Fruit fly (Drosophila melanogaster) whole organism, pupa: Measurements from ENCODE around the gene Gr93d.

Experiments used
- CG15710 ChIP-seq: fragments of 200-800 bp; sonication (Bioruptor generic); optimal IDR thresholded peaks from 2 replicates; lab custom pipeline; 2018; ENCODE audit warnings: missing biosample characterization, mild to moderate bottlenecking, missing genetic modification characterization, moderate library complexity
- CG32121 ChIP-seq: fragments of 200-800 bp; sonication (Bioruptor generic); IDR thresholded peaks from 2 replicates; pipeline ENCODE4 v1.3.6; 2022; ENCODE audit warnings: missing biosample characterization, missing genetic modification characterization
- CG8159 ChIP-seq: fragments of 200-800 bp; sonication (Bioruptor generic); optimal IDR thresholded peaks from 3 replicates; lab custom pipeline; 2018; ENCODE audit warnings: missing biosample characterization, mild to moderate bottlenecking, missing genetic modification characterization, moderate library complexity
- CG8301 ChIP-seq: fragments of 200-800 bp; sonication (Bioruptor generic); optimal IDR thresholded peaks from 2 replicates; lab custom pipeline; 2018; ENCODE audit warnings: missing biosample characterization, mild to moderate bottlenecking, missing genetic modification characterization
- CG9948 ChIP-seq: fragments of 200-800 bp; sonication (Bioruptor generic); optimal IDR thresholded peaks from 2 replicates; lab custom pipeline; 2018; ENCODE audit warnings: missing biosample characterization, mild to moderate bottlenecking, missing genetic modification characterization, moderate library complexity
- EcR ChIP-seq: fragments of 200-800 bp; sonication (Bioruptor generic); optimal IDR thresholded peaks from 3 replicates; lab custom pipeline; 2019; ENCODE audit warnings: missing biosample characterization, missing genetic modification characterization, mild to moderate bottlenecking, moderate library complexity, missing genetic modification reagents
- Ets98B ChIP-seq: fragments of 200-800 bp; sonication (Bioruptor generic); IDR thresholded peaks from 2 replicates; pipeline ENCODE4 v1.3.6; 2022; ENCODE audit warnings: missing biosample characterization, missing genetic modification characterization
- Pif1A ChIP-seq: fragments of 200-800 bp; sonication (Bioruptor generic); optimal IDR thresholded peaks from 3 replicates; lab custom pipeline; 2016; ENCODE audit warnings: missing biosample characterization, missing genetic modification characterization
- Snoo ChIP-seq: fragments of 200-800 bp; sonication (Bioruptor generic); optimal IDR thresholded peaks from 3 replicates; lab custom pipeline; 2017; ENCODE audit warnings: missing biosample characterization, mild to moderate bottlenecking, missing genetic modification characterization, inconsistent platforms
- gl ChIP-seq: fragments of 200-800 bp; sonication (Bioruptor generic); optimal IDR thresholded peaks from 2 replicates; lab custom pipeline; 2018; ENCODE audit warnings: missing biosample characterization, mild to moderate bottlenecking, missing genetic modification characterization
- rn ChIP-seq: fragments of 200-800 bp; sonication (Bioruptor generic); IDR thresholded peaks from 2 replicates; pipeline ENCODE4 v1.3.6; 2022; ENCODE audit warnings: missing biosample characterization, missing genetic modification characterization

- TF ChIP-seq rn (GFP tag; lab: Robert Waterston, UW) (no peak), Snoo (no peak), Pif1A (GFP tag; lab: Kevin White, UChicago) (no peak), CG9948 (tag; lab: Kevin White, UChicago) (no peak), CG32121 (GFP tag; lab: Robert Waterston, UW) (no peak), CG15710 (tag; lab: Kevin White, UChicago) (no peak), Ets98B (no peak), CG8159 (tag; lab: Kevin White, UChicago) (no peak), gl (no peak), CG8301 (no peak), EcR (GFP tag; lab: Kevin White, UChicago) (peak; percentile 80)
Observed at dm6 chr3R:21851592-21852578, 5.4 kb upstream of the Gr93d start.
